Fruit fly (Drosophila melanogaster): ENCODE measurements around the gene Alms1b.

Gene Alms1b

DNA sequence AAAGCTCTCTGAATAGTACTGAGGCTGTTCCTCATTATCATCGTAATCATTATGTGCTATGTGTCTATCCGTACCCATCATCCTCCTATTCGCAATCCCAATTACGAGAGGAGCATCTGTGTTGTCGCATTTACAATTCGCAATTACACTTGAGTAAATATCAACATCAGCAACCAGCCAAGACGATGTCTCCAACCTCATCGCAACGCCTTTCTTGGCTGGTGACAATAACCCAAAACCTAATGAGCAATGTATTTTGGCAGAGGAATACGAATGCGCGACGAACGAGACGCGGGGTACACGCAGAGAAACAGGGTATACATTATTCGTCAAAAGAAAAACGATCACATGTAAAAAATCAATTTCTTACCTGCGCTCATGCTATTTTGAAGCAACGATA is 20.3 kb downstream of the Alms1b start:
- TF ChIP-seq pad (GFP tag; optimal IDR thresholded peaks at IDR 0.05): peak; percentile 28
- TF ChIP-seq CG11617 (GFP tag; optimal IDR thresholded peaks at IDR 0.05): no peak
- TF ChIP-seq Clk (GFP tag; optimal IDR thresholded peaks at IDR 0.05): no peak
- peak; percentile 18 for TF ChIP-seq CG7045 (GFP tag; optimal IDR thresholded peaks at IDR 0.05)
- TF ChIP-seq CG5204 (GFP tag; optimal IDR thresholded peaks at IDR 0.05): no peak
- peak; percentile 67 for TF ChIP-seq CG7101 (tag; optimal IDR thresholded peaks at IDR 0.05)
- no peak for TF ChIP-seq cic (GFP tag; optimal IDR thresholded peaks at IDR 0.05)
- peak; percentile 9 for TF ChIP-seq tj (GFP tag; optimal IDR thresholded peaks at IDR 0.05)
- no peak for TF ChIP-seq CG33017 (tag; optimal IDR thresholded peaks at IDR 0.05)
- peak; percentile 70 for TF ChIP-seq Crg-1 (GFP tag; optimal IDR thresholded peaks at IDR 0.05)
- peak; percentile 28 for TF ChIP-seq CG1620 (GFP tag; optimal IDR thresholded peaks at IDR 0.05)
- TF ChIP-seq Mnt (GFP tag; optimal IDR thresholded peaks at IDR 0.05): peak; percentile 35
- TF ChIP-seq Hr96 (GFP tag; optimal IDR thresholded peaks at IDR 0.05): no peak
- TF ChIP-seq cnc (optimal IDR thresholded peaks at IDR 0.05): no peak
- peak; percentile 28 for TF ChIP-seq ovo (GFP tag; optimal IDR thresholded peaks at IDR 0.05)
- no peak for TF ChIP-seq CG12768 (GFP tag; optimal IDR thresholded peaks at IDR 0.05)
- TF ChIP-seq kay (GFP tag; ENCODE audit: borderline replicate concordance): no peak
- no peak for TF ChIP-seq bab1 (GFP tag; optimal IDR thresholded peaks at IDR 0.05)
- TF ChIP-seq toe (GFP tag; optimal IDR thresholded peaks at IDR 0.05): peak; percentile 22
- peak; percentile 24 for TF ChIP-seq CG14711 (tag; optimal IDR thresholded peaks at IDR 0.05)

dm6 chrX:4609737-4610136 is 21.0 kb downstream of the Alms1b start:
- TF ChIP-seq bab1 (GFP tag; optimal IDR thresholded peaks at IDR 0.05) (no peak), cnc (optimal IDR thresholded peaks at IDR 0.05) (no peak), CG7101 (tag; optimal IDR thresholded peaks at IDR 0.05) (peak; percentile 11), Crg-1 (GFP tag; optimal IDR thresholded peaks at IDR 0.05) (no peak), pad (GFP tag; optimal IDR thresholded peaks at IDR 0.05) (no peak), CG33017 (tag; optimal IDR thresholded peaks at IDR 0.05) (no peak), ovo (GFP tag; optimal IDR thresholded peaks at IDR 0.05) (peak; percentile 18)

DNA sequence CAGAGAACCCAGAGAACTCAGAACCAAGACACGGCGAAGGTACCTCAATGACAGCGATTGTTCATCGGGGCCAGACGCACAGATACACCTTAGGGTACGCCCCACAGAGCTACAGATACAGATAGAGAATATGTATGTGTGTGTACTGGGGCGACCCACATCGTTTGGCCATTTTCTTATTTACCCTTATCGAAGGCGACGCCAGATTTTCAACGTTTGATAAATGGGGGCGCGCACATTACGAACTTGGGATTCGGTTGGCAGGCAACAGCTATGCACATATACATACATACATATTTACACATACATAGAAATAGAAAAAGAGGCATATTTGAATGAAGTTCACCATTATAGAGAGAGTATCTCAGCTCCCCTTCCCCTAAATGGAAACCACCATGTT is 24.3 kb downstream of the Alms1b start:
- TF ChIP-seq CG7045 (GFP tag; optimal IDR thresholded peaks at IDR 0.05) (no peak), kay (GFP tag; ENCODE audit: borderline replicate concordance) (no peak), CG7101 (tag; optimal IDR thresholded peaks at IDR 0.05) (no peak), CG12768 (GFP tag; optimal IDR thresholded peaks at IDR 0.05) (no peak), CG1620 (GFP tag; optimal IDR thresholded peaks at IDR 0.05) (no peak), Hr96 (GFP tag; optimal IDR thresholded peaks at IDR 0.05) (no peak), tj (GFP tag; optimal IDR thresholded peaks at IDR 0.05) (no peak), CG33017 (tag; optimal IDR thresholded peaks at IDR 0.05) (no peak), Crg-1 (GFP tag; optimal IDR thresholded peaks at IDR 0.05) (no peak), CG14711 (tag; optimal IDR thresholded peaks at IDR 0.05) (no peak), Mnt (GFP tag; optimal IDR thresholded peaks at IDR 0.05) (no peak), bab1 (GFP tag; optimal IDR thresholded peaks at IDR 0.05) (no peak), CG5204 (GFP tag; optimal IDR thresholded peaks at IDR 0.05) (no peak), cic (GFP tag; optimal IDR thresholded peaks at IDR 0.05) (no peak), CG11617 (GFP tag; optimal IDR thresholded peaks at IDR 0.05) (no peak), pad (GFP tag; optimal IDR thresholded peaks at IDR 0.05) (no peak), ovo (GFP tag; optimal IDR thresholded peaks at IDR 0.05) (no peak)

DNA sequence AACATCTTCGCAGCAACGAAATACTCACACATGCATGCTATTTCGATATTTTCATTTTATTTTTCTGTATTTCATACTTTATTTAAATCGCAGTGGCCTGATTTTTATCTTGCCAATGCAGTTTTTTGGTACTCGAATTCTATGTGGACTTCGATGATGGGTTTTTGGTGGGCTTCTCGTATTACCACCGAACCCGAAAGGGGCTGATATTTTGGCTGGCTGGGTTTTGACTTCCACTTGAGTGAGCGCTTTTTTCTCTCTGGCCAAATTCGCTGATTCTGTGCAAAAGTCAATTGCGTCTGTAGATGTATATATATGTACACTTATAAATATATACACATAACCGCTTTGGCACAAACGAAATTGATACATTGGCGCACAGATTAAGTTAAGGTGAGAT is 25.4 kb downstream of the Alms1b start:
- TF ChIP-seq CG1620 (GFP tag; optimal IDR thresholded peaks at IDR 0.05) (no peak), tj (GFP tag; optimal IDR thresholded peaks at IDR 0.05) (peak; percentile 91), bab1 (GFP tag; optimal IDR thresholded peaks at IDR 0.05) (peak; percentile 22), Hr96 (GFP tag; optimal IDR thresholded peaks at IDR 0.05) (no peak)

dm6 chrX:4604553-4604952 is 26.2 kb downstream of the Alms1b start:
- no peak for TF ChIP-seq pad (GFP tag; optimal IDR thresholded peaks at IDR 0.05)
- TF ChIP-seq CG1620 (GFP tag; optimal IDR thresholded peaks at IDR 0.05): no peak
- TF ChIP-seq Clk (GFP tag; optimal IDR thresholded peaks at IDR 0.05): no peak
- peak; percentile 90 for TF ChIP-seq tj (GFP tag; optimal IDR thresholded peaks at IDR 0.05)
- TF ChIP-seq CG7045 (GFP tag; optimal IDR thresholded peaks at IDR 0.05): no peak

DNA sequence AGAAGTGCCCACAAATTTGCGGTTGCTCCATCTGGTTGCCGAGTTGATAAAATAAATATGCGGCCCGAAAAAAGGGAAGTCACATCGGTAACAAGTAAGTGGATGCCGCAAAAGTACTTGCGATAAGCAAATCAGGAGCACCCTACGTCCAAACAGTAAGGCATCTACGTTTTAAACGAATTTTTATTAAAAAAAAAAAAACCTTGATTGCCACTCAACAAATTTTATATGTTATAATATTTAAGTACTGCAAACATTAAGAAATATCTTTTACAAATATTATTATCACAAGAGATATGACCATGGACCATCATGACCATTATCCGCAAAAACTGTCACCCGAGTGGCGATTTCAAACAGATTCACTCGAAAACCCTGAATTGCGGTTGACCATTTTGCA is 26.6 kb downstream of the Alms1b start:
- TF ChIP-seq Hr96 (GFP tag; optimal IDR thresholded peaks at IDR 0.05) (no peak), CG14711 (tag; optimal IDR thresholded peaks at IDR 0.05) (peak; percentile 10)

DNA sequence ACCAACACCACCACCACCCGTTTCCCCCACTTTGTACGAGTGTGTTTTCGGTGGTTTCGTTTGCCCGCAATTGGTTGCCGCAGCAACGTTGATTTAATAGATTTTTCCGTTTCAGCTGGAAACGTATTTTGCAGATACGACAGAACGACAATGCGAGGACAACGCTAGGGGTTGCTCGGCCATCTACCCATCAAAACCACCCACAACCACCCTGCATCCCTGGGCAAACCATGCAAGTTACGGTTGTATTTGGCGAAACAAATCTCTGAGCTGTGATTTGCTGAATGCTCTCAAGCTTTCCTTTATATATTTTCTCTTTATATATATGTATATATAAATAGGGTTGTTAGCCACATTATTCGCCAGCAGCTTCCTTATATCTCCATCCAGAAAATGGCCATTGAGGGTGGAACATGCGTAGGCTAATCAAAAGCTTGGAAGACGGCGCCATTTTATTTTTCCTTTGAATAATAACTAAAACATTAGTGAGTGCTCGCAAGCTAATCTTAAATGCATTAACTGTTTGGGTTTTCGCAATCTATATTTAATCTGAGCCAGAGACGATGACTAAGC is 30.8 kb downstream of the Alms1b start:
- TF ChIP-seq CG14711 (tag; optimal IDR thresholded peaks at IDR 0.05) (no peak), pad (GFP tag; optimal IDR thresholded peaks at IDR 0.05) (no peak), kay (GFP tag; ENCODE audit: borderline replicate concordance) (no peak), Clk (GFP tag; optimal IDR thresholded peaks at IDR 0.05) (no peak), CG33017 (tag; optimal IDR thresholded peaks at IDR 0.05) (no peak), bab1 (GFP tag; optimal IDR thresholded peaks at IDR 0.05) (no peak), ovo (GFP tag; optimal IDR thresholded peaks at IDR 0.05) (no peak), CG12768 (GFP tag; optimal IDR thresholded peaks at IDR 0.05) (no peak), cic (GFP tag; optimal IDR thresholded peaks at IDR 0.05) (no peak), CG7101 (tag; optimal IDR thresholded peaks at IDR 0.05) (no peak), cnc (optimal IDR thresholded peaks at IDR 0.05) (no peak), CG11617 (GFP tag; optimal IDR thresholded peaks at IDR 0.05) (no peak), Hr96 (GFP tag; optimal IDR thresholded peaks at IDR 0.05) (no peak), Crg-1 (GFP tag; optimal IDR thresholded peaks at IDR 0.05) (no peak), tj (GFP tag; optimal IDR thresholded peaks at IDR 0.05) (no peak), CG7045 (GFP tag; optimal IDR thresholded peaks at IDR 0.05) (no peak), Mnt (GFP tag; optimal IDR thresholded peaks at IDR 0.05) (no peak), CG1620 (GFP tag; optimal IDR thresholded peaks at IDR 0.05) (no peak), CG5204 (GFP tag; optimal IDR thresholded peaks at IDR 0.05) (no peak), toe (GFP tag; optimal IDR thresholded peaks at IDR 0.05) (no peak)

Measured in whole organism, adult.